Worm (Caenorhabditis elegans) whole organism, L1 larva: ENCODE results near the gene C16H3.3.

Experiments
- aly-2 ChIP-seq: fragments of 150-350 bp; optimal IDR thresholded peaks from 2 replicates; lab custom pipeline; 2014; ENCODE audit warnings: missing biosample characterization, missing genetic modification characterization
- blmp-1 ChIP-seq: fragments of 150-350 bp; optimal IDR thresholded peaks from 2 replicates; lab custom pipeline; 2014; ENCODE audit warnings: missing biosample characterization, missing genetic modification characterization
- efl-3 ChIP-seq: fragments of 200-800 bp; sonication (Bioruptor generic); optimal IDR thresholded peaks from 2 replicates; lab custom pipeline; 2018; ENCODE audit warnings: mild to moderate bottlenecking, missing genetic modification characterization, missing compliant biosample characterization
- nhr-28 ChIP-seq: fragments of 150-350 bp; optimal IDR thresholded peaks from 2 replicates; lab custom pipeline; 2014; ENCODE audit warnings: missing biosample characterization, missing genetic modification characterization
- pag-3 ChIP-seq: sonication (generic microtip); optimal IDR thresholded peaks from 2 replicates; lab custom pipeline; 2017; ENCODE audit warnings: missing genetic modification characterization, mild to moderate bottlenecking, missing compliant biosample characterization, antibody characterized with exemption, borderline replicate concordance; ENCODE audit not compliant: insufficient read depth
- snpc-4 ChIP-seq: fragments of 150-350 bp; optimal IDR thresholded peaks from 2 replicates; lab custom pipeline; 2014; ENCODE audit warnings: missing biosample characterization, missing genetic modification characterization

DNA sequence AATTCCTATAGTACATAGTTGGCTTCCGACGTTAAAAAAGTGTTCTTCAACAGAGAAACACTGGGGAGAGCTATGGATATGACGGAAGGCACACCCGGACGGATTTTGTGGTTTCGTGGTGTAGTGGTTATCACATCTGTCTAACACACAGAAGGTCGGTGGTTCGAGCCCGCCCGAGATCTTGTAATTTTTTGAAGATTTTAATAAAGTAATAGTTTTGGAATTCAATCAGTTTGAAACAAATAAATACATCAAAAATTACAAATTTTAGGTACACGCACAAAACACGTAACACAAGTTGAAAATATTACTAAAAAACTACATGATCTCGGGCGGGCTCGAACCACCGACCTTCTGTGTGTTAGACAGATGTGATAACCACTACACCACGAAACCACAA, 1.3 kb upstream of the C16H3.3 start:
- TF ChIP-seq aly-2 (no peak), nhr-28 (tag; lab: Kevin White, UChicago) (no peak), pag-3 (tag; lab: Kevin White, UChicago) (no peak), efl-3 (GFP tag; lab: Kevin White, UChicago) (no peak), snpc-4 (tag; lab: Kevin White, UChicago) (no peak), blmp-1 (tag; lab: Kevin White, UChicago) (no peak)
